Worm (Caenorhabditis elegans): ENCODE data around the gene C28C12.1.

ce11 chrIV:8519949-8520348, 18.5 kb downstream of the C28C12.1 start:
- TF ChIP-seq cog-1 (tag; optimal IDR thresholded peaks at IDR 0.05) (no peak), ztf-29 (GFP tag; IDR thresholded peaks at IDR 0.05) (no peak), T22C8.4 (GFP tag; IDR thresholded peaks at IDR 0.05) (no peak), ref-1 (GFP tag; conservative IDR thresholded peaks at IDR 0.05) (no peak), klf-2 (GFP tag; conservative IDR thresholded peaks at IDR 0.05) (no peak), flt-1 (GFP tag; IDR thresholded peaks at IDR 0.05) (no peak)

Data from whole organism, midembryonic.